Fruit fly (Drosophila melanogaster): ENCODE measurements around the gene eIF3a.

eIF3a gene

DNA sequence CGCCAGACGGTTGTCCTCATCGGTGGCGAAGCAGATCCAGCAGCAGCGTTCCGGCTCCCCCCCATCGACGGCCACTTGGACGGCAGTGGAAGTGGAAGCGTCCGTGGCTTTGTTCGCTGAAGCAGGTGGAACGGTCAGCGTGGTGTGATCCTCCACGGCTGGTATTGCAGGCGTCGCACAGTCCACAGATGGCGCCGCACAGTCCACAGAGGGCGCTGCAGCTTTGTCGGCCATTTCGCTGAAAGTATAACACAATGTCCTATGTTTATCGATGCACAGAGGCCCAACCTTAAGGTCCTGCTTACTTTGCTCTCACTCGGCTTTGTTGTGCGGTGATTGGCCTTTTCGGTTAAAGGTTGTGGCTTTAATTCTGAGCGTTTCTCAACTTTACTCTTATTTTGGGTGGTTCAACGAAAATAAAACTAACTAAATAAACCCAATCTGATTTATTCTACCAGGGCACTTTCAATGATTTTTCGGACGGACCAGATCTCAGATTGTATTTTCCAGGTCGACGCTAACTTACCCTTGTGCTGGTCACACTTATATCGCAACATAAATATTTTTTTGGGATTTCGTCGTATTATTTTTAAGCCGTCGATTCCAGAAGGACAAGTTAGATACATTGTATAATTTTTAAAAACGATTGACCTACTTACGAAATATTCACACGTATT, 36.2 kb downstream of the eIF3a start, which contains the start of gene CG9855 (continued):
- peak; percentile 62 for TF ChIP-seq CG15514 (GFP tag; optimal IDR thresholded peaks at IDR 0.05)
- no peak for TF ChIP-seq CG11695 (GFP tag; IDR thresholded peaks at IDR 0.05)
- TF ChIP-seq Sin3A (optimal IDR thresholded peaks at IDR 0.05): peak; percentile 18
- TF ChIP-seq CG10431 (GFP tag; optimal IDR thresholded peaks at IDR 0.05): peak; percentile 11
- TF ChIP-seq CG42726 (GFP tag; IDR thresholded peaks at IDR 0.05; ENCODE audit: partially characterized antibody): peak; percentile 24; the same call in 1 of the 2 replicates
- peak; percentile 48; the same call in 2 of the 3 replicates for TF ChIP-seq CG6791 (GFP tag; IDR thresholded peaks at IDR 0.05; ENCODE audit: partially characterized antibody)
- 0 out of 4 replicates have a peak, but pooled peaks have one; percentile 41 for TF ChIP-seq Dll (GFP tag; IDR thresholded peaks at IDR 0.05; ENCODE audit: partially characterized antibody)
- no peak for TF ChIP-seq Doc3 (GFP tag; IDR thresholded peaks at IDR 0.05; ENCODE audit: partially characterized antibody)
- TF ChIP-seq CG9437 (GFP tag; optimal IDR thresholded peaks at IDR 0.05): no peak
- no peak for TF ChIP-seq CG11723 (GFP tag; optimal IDR thresholded peaks at IDR 0.05)
- no peak for TF ChIP-seq CG10462 (GFP tag; optimal IDR thresholded peaks at IDR 0.05)
- no peak for TF ChIP-seq croc (GFP tag; conservative IDR thresholded peaks at IDR 0.05)
- peak in 1 of 2 experiments; percentile 79 for TF ChIP-seq Pdp1 (GFP tag; optimal IDR thresholded peaks at IDR 0.05)
- no peak for TF ChIP-seq CG1024 (GFP tag; IDR thresholded peaks at IDR 0.05)
- no peak for TF ChIP-seq emc (GFP tag; optimal IDR thresholded peaks at IDR 0.05)
- no peak for TF ChIP-seq Ravus (GFP tag; IDR thresholded peaks at IDR 0.05)
- no peak for TF ChIP-seq Spps (tag; optimal IDR thresholded peaks at IDR 0.05)
- TF ChIP-seq Lhr (GFP tag; optimal IDR thresholded peaks at IDR 0.05): peak; percentile 58
- TF ChIP-seq CG18011 (GFP tag; optimal IDR thresholded peaks at IDR 0.05): no peak
- no peak for TF ChIP-seq dmrt11E (tag; optimal IDR thresholded peaks at IDR 0.05)
- TF ChIP-seq ase (GFP tag; IDR thresholded peaks at IDR 0.05): 0 out of 3 replicates have a peak, but pooled peaks have one; percentile 5
- peak; percentile 23 for TF ChIP-seq CoRest (tag; optimal IDR thresholded peaks at IDR 0.05)
- TF ChIP-seq Sox102F (GFP tag; optimal IDR thresholded peaks at IDR 0.05): no peak
- no peak for TF ChIP-seq pros (GFP tag; optimal IDR thresholded peaks at IDR 0.05)
- TF ChIP-seq Taf1 (GFP tag; IDR thresholded peaks at IDR 0.05): no peak
- no peak for TF ChIP-seq CG11456 (GFP tag; IDR thresholded peaks at IDR 0.05)
- peak; percentile 8 for TF ChIP-seq Fer1 (GFP tag; optimal IDR thresholded peaks at IDR 0.05)
- TF ChIP-seq CG33213 (GFP tag; optimal IDR thresholded peaks at IDR 0.05): peak; percentile 83
- TF ChIP-seq CG7556 (GFP tag; optimal IDR thresholded peaks at IDR 0.05): no peak
- TF ChIP-seq pfk (GFP tag; optimal IDR thresholded peaks at IDR 0.05): no peak
- peak; percentile 40 for TF ChIP-seq Sry-δ (GFP tag; optimal IDR thresholded peaks at IDR 0.05)
- no peak for TF ChIP-seq pho (GFP tag; optimal IDR thresholded peaks at IDR 0.05)
- TF ChIP-seq Med (GFP tag): peak; percentile 61
- TF ChIP-seq CG4617 (GFP tag; optimal IDR thresholded peaks at IDR 0.05; ENCODE audit: borderline replicate concordance): peak; percentile 83
- no peak for TF ChIP-seq disco-r (GFP tag; optimal IDR thresholded peaks at IDR 0.05)
- TF ChIP-seq Deaf1 (tag; optimal IDR thresholded peaks at IDR 0.05): no peak
- peak; percentile 91 for TF ChIP-seq CTCF (GFP tag; optimal IDR thresholded peaks at IDR 0.05)
- no peak for TF ChIP-seq CG15479 (GFP tag; optimal IDR thresholded peaks at IDR 0.05)
- TF ChIP-seq org-1 (GFP tag; optimal IDR thresholded peaks at IDR 0.05): no peak
- TF ChIP-seq BEAF-32 (GFP tag; optimal IDR thresholded peaks at IDR 0.05): peak; percentile 59
- no peak for TF ChIP-seq yki (optimal IDR thresholded peaks at IDR 0.05)
- TF ChIP-seq CG3163 (GFP tag; optimal IDR thresholded peaks at IDR 0.05): no peak
- TF ChIP-seq HmgZ (tag; optimal IDR thresholded peaks at IDR 0.05): peak; percentile 21
- TF ChIP-seq CG8765 (GFP tag; IDR thresholded peaks at IDR 0.05): no peak
- peak; percentile 39 for TF ChIP-seq nmo (GFP tag; optimal IDR thresholded peaks at IDR 0.05)
- no peak for TF ChIP-seq Bteb2 (GFP tag; optimal IDR thresholded peaks at IDR 0.05)
- TF ChIP-seq pita (GFP tag; optimal IDR thresholded peaks at IDR 0.05): no peak
- TF ChIP-seq gsb (GFP tag; IDR thresholded peaks at IDR 0.05): no peak
- TF ChIP-seq kni (GFP tag; optimal IDR thresholded peaks at IDR 0.05): no peak
- TF ChIP-seq ATbp (GFP tag; optimal IDR thresholded peaks at IDR 0.05): no peak

All from whole organism, embryonic.